Fruit fly (Drosophila melanogaster) whole organism, embryonic: Measurements from ENCODE around the gene Mms19.

ENCODE experiments used
- Ada2b ChIP-seq: fragments of 200-800 bp; sonication (Bioruptor generic); IDR thresholded peaks from 2 replicates; pipeline ENCODE4 v1.3.6; 2022; ENCODE audit warnings: missing biosample characterization, missing genetic modification characterization
- Adf1 ChIP-seq: fragments of 200-800 bp; sonication (Bioruptor generic); IDR thresholded peaks from 2 replicates; pipeline ENCODE4 v1.3.6; 2022; ENCODE audit warnings: missing biosample characterization, missing genetic modification characterization
- CG10565 ChIP-seq: fragments of 200-800 bp; sonication (Bioruptor generic); optimal IDR thresholded peaks from 3 replicates; lab custom pipeline; 2016; ENCODE audit warnings: missing biosample characterization, mild to moderate bottlenecking, missing genetic modification characterization
- CG11085 ChIP-seq: fragments of 200-800 bp; sonication (Bioruptor generic); IDR thresholded peaks from 2 replicates; pipeline ENCODE4 v1.3.6; 2022; ENCODE audit warnings: missing biosample characterization, missing genetic modification characterization
- CG12104 ChIP-seq: fragments of 200-800 bp; sonication (Bioruptor generic); optimal IDR thresholded peaks from 3 replicates; lab custom pipeline; 2016; ENCODE audit warnings: missing biosample characterization, missing genetic modification characterization
- CG12391 ChIP-seq: fragments of 200-800 bp; sonication (Bioruptor generic); optimal IDR thresholded peaks from 3 replicates; lab custom pipeline; 2018; ENCODE audit warnings: missing biosample characterization, mild to moderate bottlenecking, missing genetic modification characterization, moderate library complexity
- CG13287 ChIP-seq: fragments of 200-800 bp; sonication (Bioruptor generic); IDR thresholded peaks from 2 replicates; pipeline ENCODE4 v1.3.6; 2022; ENCODE audit warnings: missing biosample characterization, missing genetic modification characterization; ENCODE audit not compliant: partially characterized antibody
- CG14441 ChIP-seq: fragments of 200-800 bp; sonication (Bioruptor generic); IDR thresholded peaks from 2 replicates; pipeline ENCODE4 v1.3.6; 2022; ENCODE audit warnings: missing biosample characterization, missing genetic modification characterization
- CG14860 ChIP-seq: fragments of 200-800 bp; sonication (Bioruptor generic); IDR thresholded peaks from 3 replicates; pipeline ENCODE4 v1.3.6; 2022; ENCODE audit warnings: missing biosample characterization, missing genetic modification characterization; ENCODE audit not compliant: partially characterized antibody
- CG15011 ChIP-seq: fragments of 200-800 bp; sonication (Bioruptor generic); optimal IDR thresholded peaks from 3 replicates; lab custom pipeline; 2018; ENCODE audit warnings: missing biosample characterization, mild to moderate bottlenecking, missing genetic modification characterization
- CG16779 ChIP-seq: fragments of 200-800 bp; sonication (Bioruptor generic); IDR thresholded peaks from 2 replicates; pipeline ENCODE4 v1.3.6; 2022; ENCODE audit warnings: missing biosample characterization, missing genetic modification characterization
- CG17912 ChIP-seq: fragments of 200-800 bp; sonication (Bioruptor generic); optimal IDR thresholded peaks from 2 replicates; lab custom pipeline; 2018; ENCODE audit warnings: missing biosample characterization, mild to moderate bottlenecking, missing genetic modification characterization
- CG2129 ChIP-seq: fragments of 200-800 bp; sonication (Bioruptor generic); IDR thresholded peaks from 2 replicates; pipeline ENCODE4 v1.3.6; 2022; ENCODE audit warnings: missing biosample characterization, missing genetic modification characterization; ENCODE audit not compliant: partially characterized antibody
- CG2875 ChIP-seq: fragments of 200-800 bp; sonication (Bioruptor generic); optimal IDR thresholded peaks from 2 replicates; lab custom pipeline; 2017; ENCODE audit warnings: missing biosample characterization, mild to moderate bottlenecking, missing genetic modification characterization, missing genetic modification reagents
- CG31388 ChIP-seq: fragments of 200-800 bp; sonication (Bioruptor generic); optimal IDR thresholded peaks from 2 replicates; lab custom pipeline; 2016; ENCODE audit warnings: missing biosample characterization, missing genetic modification characterization
- CG3407 ChIP-seq: fragments of 200-800 bp; sonication (Bioruptor generic); optimal IDR thresholded peaks from 2 replicates; lab custom pipeline; 2018; ENCODE audit warnings: missing biosample characterization, mild to moderate bottlenecking, missing genetic modification characterization
- CG34224 ChIP-seq: fragments of 200-800 bp; sonication (Bioruptor generic); IDR thresholded peaks from 3 replicates; pipeline ENCODE4 v1.3.6; 2022; ENCODE audit warnings: missing biosample characterization, missing genetic modification characterization; ENCODE audit not compliant: partially characterized antibody
- CG4282 ChIP-seq: fragments of 200-800 bp; sonication (Bioruptor generic); optimal IDR thresholded peaks from 2 replicates; lab custom pipeline; 2016; ENCODE audit warnings: missing biosample characterization, missing genetic modification characterization
- CG4360 ChIP-seq: fragments of 200-800 bp; sonication (Bioruptor generic); IDR thresholded peaks from 2 replicates; pipeline ENCODE4 v1.3.6; 2022; ENCODE audit warnings: missing biosample characterization, missing genetic modification characterization
- CG7928 ChIP-seq: fragments of 200-800 bp; sonication (Bioruptor generic); optimal IDR thresholded peaks from 2 replicates; lab custom pipeline; 2017; ENCODE audit warnings: missing biosample characterization, mild to moderate bottlenecking, missing genetic modification characterization
- CG9215 ChIP-seq: fragments of 200-800 bp; sonication (Bioruptor generic); IDR thresholded peaks from 2 replicates; pipeline ENCODE4 v1.3.6; 2022; ENCODE audit warnings: missing biosample characterization, missing genetic modification characterization
- CG9609 ChIP-seq: fragments of 200-800 bp; sonication (Bioruptor generic); optimal IDR thresholded peaks from 3 replicates; lab custom pipeline; 2016; ENCODE audit warnings: missing biosample characterization, missing genetic modification characterization
- Camta ChIP-seq: fragments of 200-800 bp; sonication (Bioruptor generic); optimal IDR thresholded peaks from 2 replicates; lab custom pipeline; 2016; ENCODE audit warnings: missing biosample characterization, missing genetic modification characterization
- Chrac-16 ChIP-seq: fragments of 200-800 bp; sonication (Bioruptor generic); optimal IDR thresholded peaks from 3 replicates; lab custom pipeline; 2016; ENCODE audit warnings: missing biosample characterization, missing genetic modification characterization
- CrebB ChIP-seq: fragments of 200-800 bp; sonication (Bioruptor generic); optimal IDR thresholded peaks from 3 replicates; lab custom pipeline; 2018; ENCODE audit warnings: missing biosample characterization, mild to moderate bottlenecking, missing genetic modification characterization
- Dll ChIP-seq: fragments of 200-800 bp; sonication (Bioruptor generic); IDR thresholded peaks from 4 replicates; pipeline ENCODE4 v1.3.6; 2022; ENCODE audit warnings: missing biosample characterization, missing genetic modification characterization; ENCODE audit not compliant: partially characterized antibody
- Eip74EF ChIP-seq, 2 experiments: fragments of 200-800 bp in 1 of 2; fragments of >200 bp in 1 of 2; sonication (Bioruptor generic) in 1 of 2; optimal IDR thresholded peaks; 2 replicates each; lab custom pipeline; 2017 to 2019; ENCODE audit warnings: missing biosample characterization in 2 of 2, missing genetic modification characterization in 2 of 2, mild to moderate bottlenecking in 1 of 2, moderate library complexity in 1 of 2
- Fer1 ChIP-seq: fragments of 200-800 bp; sonication (Bioruptor generic); optimal IDR thresholded peaks from 2 replicates; lab custom pipeline; 2017; ENCODE audit warnings: missing biosample characterization, mild to moderate bottlenecking, missing genetic modification characterization
- Gug ChIP-seq: fragments of 200-800 bp; sonication (Bioruptor generic); IDR thresholded peaks from 4 replicates; pipeline ENCODE4 v1.3.6; 2022; ENCODE audit warnings: missing biosample characterization, missing genetic modification characterization
- NFAT ChIP-seq: fragments of 200-800 bp; sonication (Bioruptor generic); IDR thresholded peaks from 2 replicates; pipeline ENCODE4 v1.3.6; 2022; ENCODE audit warnings: missing biosample characterization, missing genetic modification characterization
- Neu2 ChIP-seq: fragments of 200-800 bp; sonication (Bioruptor generic); optimal IDR thresholded peaks from 3 replicates; lab custom pipeline; 2016; ENCODE audit warnings: missing biosample characterization, missing genetic modification characterization, borderline replicate concordance
- Trl ChIP-seq, 3 experiments: fragments of >200 bp in 2 of 3; fragments of 200-800 bp in 1 of 3; sonication (Bioruptor generic) in 1 of 3; optimal IDR thresholded peaks; 2 replicates in 1 of 3; 3 replicates in 2 of 3; lab custom pipeline; 2016 to 2017; ENCODE audit warnings: missing biosample characterization in 1 of 3, missing genetic modification characterization in 1 of 3
- Vsx1 ChIP-seq: fragments of 200-800 bp; sonication (Bioruptor generic); optimal IDR thresholded peaks from 2 replicates; lab custom pipeline; 2017; ENCODE audit warnings: missing biosample characterization, mild to moderate bottlenecking, missing genetic modification characterization, missing genetic modification reagents
- al ChIP-seq: fragments of 200-800 bp; sonication (Bioruptor generic); IDR thresholded peaks from 2 replicates; pipeline ENCODE4 v1.3.6; 2022; ENCODE audit warnings: missing biosample characterization, missing genetic modification characterization
- cg ChIP-seq: fragments of 200-800 bp; sonication (Bioruptor generic); optimal IDR thresholded peaks from 3 replicates; lab custom pipeline; 2019; ENCODE audit warnings: missing biosample characterization, mild to moderate bottlenecking, missing genetic modification characterization, moderate library complexity
- chinmo ChIP-seq: fragments of 200-800 bp; sonication (Bioruptor generic); IDR thresholded peaks from 4 replicates; pipeline ENCODE4 v1.3.6; 2022; ENCODE audit warnings: missing biosample characterization, missing genetic modification characterization; ENCODE audit not compliant: partially characterized antibody
- ci ChIP-seq: fragments of 200-800 bp; sonication (Bioruptor generic); IDR thresholded peaks from 3 replicates; pipeline ENCODE4 v1.3.6; 2022; ENCODE audit warnings: missing biosample characterization, missing genetic modification characterization
- crc ChIP-seq: fragments of 200-800 bp; sonication (Bioruptor generic); optimal IDR thresholded peaks from 2 replicates; lab custom pipeline; 2016; ENCODE audit warnings: missing biosample characterization, missing genetic modification characterization
- dmrt11E ChIP-seq: fragments of 200-800 bp; sonication (Bioruptor generic); optimal IDR thresholded peaks from 3 replicates; lab custom pipeline; 2018; ENCODE audit warnings: missing biosample characterization, mild to moderate bottlenecking, missing genetic modification characterization, moderate library complexity
- gce ChIP-seq: fragments of 200-800 bp; sonication (Bioruptor generic); IDR thresholded peaks from 3 replicates; pipeline ENCODE4 v1.3.6; 2022; ENCODE audit warnings: missing biosample characterization, missing genetic modification characterization
- gro ChIP-seq: fragments of 200-800 bp; sonication (Bioruptor generic); optimal IDR thresholded peaks from 2 replicates; lab custom pipeline; 2016; ENCODE audit warnings: missing biosample characterization, missing genetic modification characterization
- ham ChIP-seq: fragments of 200-800 bp; sonication (Bioruptor generic); IDR thresholded peaks from 2 replicates; pipeline ENCODE4 v1.3.6; 2022; ENCODE audit warnings: missing biosample characterization, missing genetic modification characterization
- pan ChIP-seq, 4 experiments: fragments of >200 bp in 3 of 4; fragments of 200-800 bp in 1 of 4; sonication (Bioruptor generic) in 1 of 4; optimal IDR thresholded peaks in 3 of 4; IDR thresholded peaks in 1 of 4; 2 replicates each; pipeline versions ENCODE4 v1.3.6 to Lab custom; 2017 to 2022; ENCODE audit warnings: missing biosample characterization in 2 of 4, missing genetic modification characterization in 2 of 4, mixed read lengths in 1 of 4
- row ChIP-seq: fragments of 200-800 bp; sonication (Bioruptor generic); IDR thresholded peaks from 3 replicates; pipeline ENCODE4 v1.3.6; 2022; ENCODE audit warnings: missing biosample characterization, missing genetic modification characterization
- tin ChIP-seq: fragments of 200-800 bp; sonication (Bioruptor generic); optimal IDR thresholded peaks from 3 replicates; lab custom pipeline; 2016; ENCODE audit warnings: missing biosample characterization, missing genetic modification characterization
- unpg ChIP-seq: fragments of 200-800 bp; sonication (Bioruptor generic); optimal IDR thresholded peaks from 3 replicates; lab custom pipeline; 2018; ENCODE audit warnings: missing biosample characterization, mild to moderate bottlenecking, missing genetic modification characterization, moderate library complexity

Gene Mms19

dm6 chr3R:5263311-5264250 lies 31.2 kb downstream of the Mms19 start (continued):
- peak; percentile 79 for TF ChIP-seq al (GFP tag; lab: Robert Waterston, UW)
- TF ChIP-seq CG2129 (GFP tag; lab: Robert Waterston, UW), result no peak
- no peak for TF ChIP-seq CrebB (tag; lab: Kevin White, UChicago)
- TF ChIP-seq CG12391, result peak; percentile 90
- TF ChIP-seq CG16779 (GFP tag; lab: Robert Waterston, UW), result no peak
- peak; percentile 54 for TF ChIP-seq Chrac-16
- peak in 1 of 2 experiments; percentile 96 for TF ChIP-seq Eip74EF (GFP tag; optimal IDR thresholded peaks at IDR 0.05; lab: Kevin White, UChicago)
- peak; percentile 83 for TF ChIP-seq unpg
- peak; percentile 97 for TF ChIP-seq chinmo (GFP tag; lab: Robert Waterston, UW)
- no peak for TF ChIP-seq CG31388 (GFP tag; lab: Kevin White, UChicago)
- TF ChIP-seq CG7928, result peak; percentile 29
- TF ChIP-seq Vsx1 (GFP tag; lab: Kevin White, UChicago), result peak; percentile 84
- peak; percentile 72 for TF ChIP-seq Ada2b (GFP tag; lab: Robert Waterston, UW)
- peak; percentile 61; the same call in 1 of the 3 replicates for TF ChIP-seq ci (GFP tag; lab: Robert Waterston, UW)
- no peak for TF ChIP-seq Trl (optimal IDR thresholded peaks at IDR 0.05; lab: Kevin White, UChicago)
- TF ChIP-seq Trl (GFP tag; optimal IDR thresholded peaks at IDR 0.05; lab: Kevin White, UChicago), result no peak
- no peak; the same call in 1 of the 2 replicates for TF ChIP-seq ham (GFP tag; lab: Robert Waterston, UW)
- no peak for TF ChIP-seq Neu2 (GFP tag; lab: Kevin White, UChicago)
- TF ChIP-seq dmrt11E (tag; lab: Kevin White, UChicago), result peak; percentile 83
- peak; percentile 71 for TF ChIP-seq CG14441 (GFP tag; lab: Robert Waterston, UW)
- TF ChIP-seq CG9215, result no peak; the same call in 1 of the 2 replicates
- TF ChIP-seq NFAT, result 0 out of 2 replicates have a peak, but pooled peaks have one; percentile 29
- TF ChIP-seq row, result peak; percentile 77
- peak in 1 of 2 experiments; percentile 23 for TF ChIP-seq pan (optimal IDR thresholded peaks at IDR 0.05; lab: Kevin White, UChicago)
- peak in 1 of 2 experiments; percentile 75 for TF ChIP-seq pan (GFP tag; optimal IDR thresholded peaks at IDR 0.05 in 1 of 2, IDR thresholded peaks at IDR 0.05 in 1 of 2)
- TF ChIP-seq CG13287 (GFP tag; lab: Robert Waterston, UW), result peak; percentile 39; the same call in 1 of the 2 replicates
- TF ChIP-seq CG15011 (GFP tag; lab: Kevin White, UChicago), result no peak
- 0 out of 2 replicates have a peak, but pooled peaks have one; percentile 23 for TF ChIP-seq CG11085
- TF ChIP-seq CG2875 (GFP tag; lab: Kevin White, UChicago), result peak; percentile 73
- TF ChIP-seq CG4360 (GFP tag; lab: Robert Waterston, UW), result 0 out of 2 replicates have a peak, but pooled peaks have one; percentile 24
- peak; percentile 37; the same call in 1 of the 3 replicates for TF ChIP-seq CG34224 (GFP tag; lab: Robert Waterston, UW)
- no peak for TF ChIP-seq CG14860 (GFP tag; lab: Robert Waterston, UW)
- peak; percentile 80 for TF ChIP-seq CG12104 (GFP tag; lab: Kevin White, UChicago)
- TF ChIP-seq Gug, result peak; percentile 60; the same call in 1 of the 4 replicates
- peak; percentile 33 for TF ChIP-seq gro
- TF ChIP-seq Camta (GFP tag; lab: Kevin White, UChicago), result no peak
- TF ChIP-seq crc (GFP tag; lab: Kevin White, UChicago), result no peak
- 0 out of 4 replicates have a peak, but pooled peaks have one; percentile 29 for TF ChIP-seq Dll (GFP tag; lab: Robert Waterston, UW)
- TF ChIP-seq cg (GFP tag; lab: Kevin White, UChicago), result peak; percentile 97
- peak; percentile 85 for TF ChIP-seq Fer1 (GFP tag; lab: Kevin White, UChicago)
- peak; percentile 43 for TF ChIP-seq CG3407 (GFP tag; lab: Kevin White, UChicago)
- TF ChIP-seq CG17912 (GFP tag; lab: Kevin White, UChicago), result peak; percentile 45
- TF ChIP-seq tin, result peak; percentile 82
- TF ChIP-seq Adf1 (GFP tag; lab: Robert Waterston, UW), result peak; percentile 39
- peak; percentile 33 for TF ChIP-seq CG10565 (GFP tag; lab: Kevin White, UChicago)
- no peak for TF ChIP-seq CG4282 (GFP tag; lab: Kevin White, UChicago)
- TF ChIP-seq CG9609 (GFP tag; lab: Kevin White, UChicago), result no peak
- no peak; the same call in 2 of the 3 replicates for TF ChIP-seq gce
